Fruit fly (Drosophila melanogaster) whole organism, embryonic: Measurements from ENCODE around the gene dpy.

Experiments used
- CG33557 ChIP-seq: fragments of 200-800 bp; sonication (Bioruptor generic); optimal IDR thresholded peaks from 2 replicates; lab custom pipeline; 2019; ENCODE audit warnings: missing biosample characterization, mild to moderate bottlenecking, missing genetic modification characterization, moderate library complexity
- CG7987 ChIP-seq: fragments of 200-800 bp; sonication (Bioruptor generic); optimal IDR thresholded peaks from 2 replicates; lab custom pipeline; 2018; ENCODE audit warnings: missing biosample characterization, mild to moderate bottlenecking, missing genetic modification characterization, moderate library complexity
- Sox102F ChIP-seq: fragments of 200-800 bp; sonication (Bioruptor generic); optimal IDR thresholded peaks from 2 replicates; lab custom pipeline; 2018; ENCODE audit warnings: missing biosample characterization, mild to moderate bottlenecking, missing genetic modification characterization, moderate library complexity

- TF ChIP-seq CG33557 (no peak), Sox102F (GFP tag; lab: Kevin White, UChicago) (no peak), CG7987 (GFP tag; lab: Kevin White, UChicago) (no peak)
These were observed 21.3 kb upstream of the dpy start for dm6 chr2L:4635376-4635775.
